Worm (Caenorhabditis elegans) whole organism, early embryonic: Measurements from ENCODE around the gene F36D4.1.

Source experiments
- B0310.2 ChIP-seq: sonication (generic microtip); optimal IDR thresholded peaks from 2 replicates; lab custom pipeline; 2016; ENCODE audit warnings: mild to moderate bottlenecking, missing genetic modification characterization, missing compliant biosample characterization
- F13C5.2 ChIP-seq: sonication (generic microtip); optimal IDR thresholded peaks from 2 replicates; lab custom pipeline; 2017; ENCODE audit warnings: mild to moderate bottlenecking, missing genetic modification characterization, inconsistent platforms, missing compliant biosample characterization
- aly-1 ChIP-seq: sonication (generic microtip); optimal IDR thresholded peaks from 2 replicates; lab custom pipeline; 2016; ENCODE audit warnings: missing genetic modification characterization, missing compliant biosample characterization
- ama-1 ChIP-seq: fragments of 150-350 bp; optimal IDR thresholded peaks from 2 replicates; lab custom pipeline; 2014
- ceh-13 ChIP-seq: fragments of 200-800 bp; sonication (Bioruptor generic); optimal IDR thresholded peaks from 2 replicates; lab custom pipeline; 2018; ENCODE audit warnings: mild to moderate bottlenecking, missing genetic modification characterization, missing compliant biosample characterization
- ceh-36 ChIP-seq: sonication (generic microtip); optimal IDR thresholded peaks from 2 replicates; lab custom pipeline; 2016; ENCODE audit warnings: missing genetic modification characterization, inconsistent platforms, missing compliant biosample characterization
- ets-7 ChIP-seq: sonication (generic microtip); optimal IDR thresholded peaks from 2 replicates; lab custom pipeline; 2016; ENCODE audit warnings: missing genotype, missing genetic modification characterization, missing compliant biosample characterization
- flt-1 ChIP-seq: fragments of 200-800 bp; sonication (Bioruptor generic); IDR thresholded peaks from 2 replicates; pipeline ENCODE4 v1.3.6; 2022; ENCODE audit warnings: missing genetic modification characterization, missing compliant biosample characterization
- hmbx-1 ChIP-seq: sonication (generic microtip); optimal IDR thresholded peaks from 2 replicates; lab custom pipeline; 2016; ENCODE audit warnings: mild to moderate bottlenecking, missing genetic modification characterization, missing compliant biosample characterization
- hmg-4 ChIP-seq: fragments of 200-800 bp; sonication (Bioruptor generic); optimal IDR thresholded peaks from 2 replicates; lab custom pipeline; 2018; ENCODE audit warnings: mild to moderate bottlenecking, missing genetic modification characterization, missing compliant biosample characterization
- hnd-1 ChIP-seq: sonication (generic microtip); optimal IDR thresholded peaks from 2 replicates; lab custom pipeline; 2016; ENCODE audit warnings: missing genetic modification characterization, missing compliant biosample characterization
- pes-1 ChIP-seq: fragments of 200-800 bp; sonication (Bioruptor generic); IDR thresholded peaks from 2 replicates; pipeline ENCODE4 v1.3.6; 2022; ENCODE audit warnings: missing genetic modification reagents, missing genetic modification characterization, missing compliant biosample characterization
- scrt-1 ChIP-seq: fragments of 200-800 bp; sonication (Bioruptor generic); IDR thresholded peaks from 2 replicates; pipeline ENCODE4 v1.3.6; 2022; ENCODE audit warnings: missing genetic modification characterization, missing compliant biosample characterization
- sea-1 ChIP-seq: fragments of 200-800 bp; sonication (Bioruptor generic); conservative IDR thresholded peaks from 2 replicates; pipeline ENCODE4 v1.3.6; 2022; ENCODE audit warnings: missing genetic modification characterization, missing compliant biosample characterization
- tbx-11 ChIP-seq: fragments of 200-800 bp; sonication (Bioruptor generic); IDR thresholded peaks from 2 replicates; pipeline ENCODE4 v1.3.6; 2022; ENCODE audit warnings: missing genetic modification characterization, missing compliant biosample characterization
- tbx-37 ChIP-seq: fragments of 200-800 bp; sonication (Bioruptor generic); conservative IDR thresholded peaks from 2 replicates; pipeline ENCODE4 v1.3.6; 2022; ENCODE audit warnings: missing genetic modification reagents, missing genetic modification characterization, missing compliant biosample characterization
- tra-4 ChIP-seq: sonication (generic microtip); optimal IDR thresholded peaks from 2 replicates; lab custom pipeline; 2017; ENCODE audit warnings: missing genetic modification characterization, missing compliant biosample characterization

The F36D4.1 gene

ce11 chrV:9451485-9451884 lies 34.8 kb downstream of the F36D4.1 start:
- TF ChIP-seq tra-4 (tag; lab: Kevin White, UChicago) (no peak), ets-7 (no peak), hmg-4 (GFP tag; lab: Kevin White, UChicago) (no peak), F13C5.2 (tag; lab: Kevin White, UChicago) (no peak), tbx-37 (no peak)

- TF ChIP-seq hnd-1 (tag; lab: Kevin White, UChicago) (no peak), hmbx-1 (tag; lab: Kevin White, UChicago) (no peak), ceh-36 (tag; lab: Kevin White, UChicago) (no peak)
These were observed 36.6 kb downstream of the F36D4.1 start for ce11 chrV:9453333-9453732.

ce11 chrV:9453933-9454332 lies 37.2 kb downstream of the F36D4.1 start:
- TF ChIP-seq sea-1 (no peak), B0310.2 (tag; lab: Kevin White, UChicago) (no peak), tbx-37 (no peak), aly-1 (tag; lab: Kevin White, UChicago) (no peak), F13C5.2 (tag; lab: Kevin White, UChicago) (no peak), tra-4 (tag; lab: Kevin White, UChicago) (no peak), hnd-1 (tag; lab: Kevin White, UChicago) (no peak), flt-1 (GFP tag; lab: Robert Waterston, UW) (no peak), ceh-36 (tag; lab: Kevin White, UChicago) (no peak), scrt-1 (GFP tag; lab: Robert Waterston, UW) (no peak), ama-1 (lab: Kevin White, UChicago) (no peak), ceh-13 (no peak), tbx-11 (no peak), hmbx-1 (tag; lab: Kevin White, UChicago) (no peak)

ce11 chrV:9457535-9457934 lies 40.8 kb downstream of the F36D4.1 start:
- TF ChIP-seq hmg-4 (GFP tag; lab: Kevin White, UChicago) = no peak
- TF ChIP-seq hmbx-1 (tag; lab: Kevin White, UChicago) = no peak
- TF ChIP-seq B0310.2 (tag; lab: Kevin White, UChicago) = no peak
- no peak for TF ChIP-seq pes-1 (GFP tag; lab: Robert Waterston, UW)
- no peak for TF ChIP-seq ceh-13
- TF ChIP-seq flt-1 (GFP tag; lab: Robert Waterston, UW) = no peak
- no peak for TF ChIP-seq ama-1 (lab: Kevin White, UChicago)
- TF ChIP-seq F13C5.2 (tag; lab: Kevin White, UChicago) = no peak
- TF ChIP-seq tbx-11 = no peak
- TF ChIP-seq ceh-36 (tag; lab: Kevin White, UChicago) = no peak
- no peak for TF ChIP-seq tra-4 (tag; lab: Kevin White, UChicago)
- no peak for TF ChIP-seq hnd-1 (tag; lab: Kevin White, UChicago)
- TF ChIP-seq tbx-37 = no peak
- no peak for TF ChIP-seq scrt-1 (GFP tag; lab: Robert Waterston, UW)
- TF ChIP-seq sea-1 = no peak
- no peak for TF ChIP-seq ets-7
- no peak for TF ChIP-seq aly-1 (tag; lab: Kevin White, UChicago)

ce11 chrV:9462605-9463004 lies 45.9 kb downstream of the F36D4.1 start, which contains the start of gene F07D3.3:
Gene F07D3.3, minus strand, starts transcription at chrV:9462705.
- TF ChIP-seq tbx-37 = no peak
- TF ChIP-seq pes-1 (GFP tag; lab: Robert Waterston, UW) = no peak
- TF ChIP-seq hmg-4 (GFP tag; lab: Kevin White, UChicago) = no peak
- TF ChIP-seq hnd-1 (tag; lab: Kevin White, UChicago) = no peak
- TF ChIP-seq flt-1 (GFP tag; lab: Robert Waterston, UW) = no peak
- no peak for TF ChIP-seq ceh-36 (tag; lab: Kevin White, UChicago)
- no peak for TF ChIP-seq hmbx-1 (tag; lab: Kevin White, UChicago)
- TF ChIP-seq tbx-11 = no peak
- TF ChIP-seq scrt-1 (GFP tag; lab: Robert Waterston, UW) = no peak
- no peak for TF ChIP-seq F13C5.2 (tag; lab: Kevin White, UChicago)
- no peak for TF ChIP-seq ceh-13
- TF ChIP-seq tra-4 (tag; lab: Kevin White, UChicago) = no peak
- no peak for TF ChIP-seq aly-1 (tag; lab: Kevin White, UChicago)
- no peak for TF ChIP-seq ama-1 (lab: Kevin White, UChicago)
- no peak for TF ChIP-seq ets-7
- TF ChIP-seq sea-1 = no peak
- TF ChIP-seq B0310.2 (tag; lab: Kevin White, UChicago) = no peak

ce11 chrV:9465529-9465928 lies 48.8 kb downstream of the F36D4.1 start:
- TF ChIP-seq scrt-1 (GFP tag; lab: Robert Waterston, UW) (no peak), hmbx-1 (tag; lab: Kevin White, UChicago) (no peak), tbx-11 (no peak), hmg-4 (GFP tag; lab: Kevin White, UChicago) (no peak), tra-4 (tag; lab: Kevin White, UChicago) (no peak), sea-1 (no peak), flt-1 (GFP tag; lab: Robert Waterston, UW) (no peak), aly-1 (tag; lab: Kevin White, UChicago) (no peak), ama-1 (lab: Kevin White, UChicago) (no peak)
